Worm (Caenorhabditis elegans) whole organism, late embryonic: ENCODE data around the gene Y55B1BL.1.

ENCODE experiments used
- C08G9.2 ChIP-seq: sonication (generic microtip); optimal IDR thresholded peaks from 2 replicates; lab custom pipeline; 2016; ENCODE audit warnings: mild to moderate bottlenecking, missing genetic modification characterization, moderate library complexity, missing compliant biosample characterization
- F13H6.1 ChIP-seq: sonication (generic microtip); optimal IDR thresholded peaks from 2 replicates; lab custom pipeline; 2016; ENCODE audit warnings: missing genetic modification characterization, missing compliant biosample characterization
- K02D7.2 ChIP-seq: sonication (generic microtip); optimal IDR thresholded peaks from 2 replicates; lab custom pipeline; 2017; ENCODE audit warnings: mild to moderate bottlenecking, missing genetic modification characterization, missing compliant biosample characterization
- K09A11.1 ChIP-seq: sonication (generic microtip); optimal IDR thresholded peaks from 2 replicates; lab custom pipeline; 2017; ENCODE audit warnings: antibody characterized with exemption, mild to moderate bottlenecking, missing genetic modification characterization, missing compliant biosample characterization; ENCODE audit not compliant: insufficient read depth
- T23F11.4 ChIP-seq: fragments of 200-800 bp; sonication (Bioruptor generic); optimal IDR thresholded peaks from 2 replicates; lab custom pipeline; 2018; ENCODE audit warnings: mild to moderate bottlenecking, missing genetic modification characterization, missing compliant biosample characterization
- ceh-30 ChIP-seq: fragments of 150-350 bp; optimal IDR thresholded peaks from 2 replicates; lab custom pipeline; 2014; ENCODE audit warnings: missing biosample characterization, missing genetic modification characterization
- ceh-31 ChIP-seq: sonication (generic microtip); optimal IDR thresholded peaks from 2 replicates; lab custom pipeline; 2016; ENCODE audit warnings: missing genetic modification characterization, missing compliant biosample characterization
- ceh-34 ChIP-seq: sonication (generic microtip); optimal IDR thresholded peaks from 2 replicates; lab custom pipeline; 2016; ENCODE audit warnings: mild to moderate bottlenecking, missing genetic modification characterization, missing compliant biosample characterization
- ceh-48 ChIP-seq: sonication (generic microtip); optimal IDR thresholded peaks from 2 replicates; lab custom pipeline; 2016; ENCODE audit warnings: missing genetic modification characterization, inconsistent platforms, missing compliant biosample characterization
- ceh-9 ChIP-seq: sonication (generic microtip); optimal IDR thresholded peaks from 2 replicates; lab custom pipeline; 2016; ENCODE audit warnings: mild to moderate bottlenecking, missing genetic modification characterization, inconsistent platforms, missing compliant biosample characterization
- che-1 ChIP-seq: sonication (generic microtip); optimal IDR thresholded peaks from 2 replicates; lab custom pipeline; 2016; ENCODE audit warnings: mild to moderate bottlenecking, missing genetic modification characterization, missing compliant biosample characterization
- dve-1 ChIP-seq: sonication (generic microtip); optimal IDR thresholded peaks from 2 replicates; lab custom pipeline; 2017; ENCODE audit warnings: antibody characterized with exemption, mild to moderate bottlenecking, missing genetic modification characterization, missing compliant biosample characterization
- elt-2 ChIP-seq: sonication (generic microtip); optimal IDR thresholded peaks from 2 replicates; lab custom pipeline; 2016; ENCODE audit warnings: missing genetic modification reagents, missing genetic modification characterization, missing compliant biosample characterization
- elt-4 ChIP-seq: sonication (generic microtip); optimal IDR thresholded peaks from 2 replicates; lab custom pipeline; 2016; ENCODE audit warnings: missing genetic modification characterization, missing compliant biosample characterization
- ets-4 ChIP-seq: sonication (generic microtip); optimal IDR thresholded peaks from 2 replicates; lab custom pipeline; 2016; ENCODE audit warnings: missing genetic modification characterization, missing compliant biosample characterization
- eyg-1 ChIP-seq: sonication (generic microtip); optimal IDR thresholded peaks from 2 replicates; lab custom pipeline; 2016; ENCODE audit warnings: missing genotype, missing genetic modification characterization, missing compliant biosample characterization
- fax-1 ChIP-seq: sonication (generic microtip); optimal IDR thresholded peaks from 2 replicates; lab custom pipeline; 2016; ENCODE audit warnings: missing genotype, missing genetic modification characterization, missing compliant biosample characterization
- fkh-6 ChIP-seq: sonication (generic microtip); optimal IDR thresholded peaks from 2 replicates; lab custom pipeline; 2016; ENCODE audit warnings: missing genetic modification characterization, missing compliant biosample characterization
- hlh-13 ChIP-seq: fragments of 200-800 bp; sonication (Bioruptor generic); optimal IDR thresholded peaks from 2 replicates; lab custom pipeline; 2018; ENCODE audit warnings: mild to moderate bottlenecking, missing genetic modification characterization, missing compliant biosample characterization
- hlh-15 ChIP-seq: sonication (generic microtip); optimal IDR thresholded peaks from 2 replicates; lab custom pipeline; 2016; ENCODE audit warnings: missing genetic modification characterization, missing compliant biosample characterization
- mec-3 ChIP-seq: sonication (generic microtip); optimal IDR thresholded peaks from 2 replicates; lab custom pipeline; 2016; ENCODE audit warnings: borderline replicate concordance, missing genetic modification characterization, missing compliant biosample characterization
- npax-4 ChIP-seq: sonication (generic microtip); optimal IDR thresholded peaks from 2 replicates; lab custom pipeline; 2016; ENCODE audit warnings: missing genetic modification characterization, missing compliant biosample characterization
- odd-2 ChIP-seq: sonication (generic microtip); optimal IDR thresholded peaks from 2 replicates; lab custom pipeline; 2017; ENCODE audit warnings: antibody characterized with exemption, mild to moderate bottlenecking, missing genetic modification characterization, missing compliant biosample characterization
- pag-3 ChIP-seq: sonication (generic microtip); optimal IDR thresholded peaks from 2 replicates; lab custom pipeline; 2016; ENCODE audit warnings: missing compliant biosample characterization, missing genetic modification characterization, borderline replicate concordance
- pat-9 ChIP-seq: fragments of 200-800 bp; sonication (Bioruptor generic); optimal IDR thresholded peaks from 2 replicates; lab custom pipeline; 2018; ENCODE audit warnings: mild to moderate bottlenecking, missing genetic modification characterization, moderate library complexity, missing compliant biosample characterization
- pax-1 ChIP-seq: fragments of 150-350 bp; optimal IDR thresholded peaks from 2 replicates; lab custom pipeline; 2014; ENCODE audit warnings: missing biosample characterization, missing genetic modification characterization
- pha-2 ChIP-seq: sonication (generic microtip); optimal IDR thresholded peaks from 2 replicates; lab custom pipeline; 2017; ENCODE audit warnings: mild to moderate bottlenecking, missing genetic modification characterization, missing compliant biosample characterization
- pha-4 ChIP-seq: fragments of 150-350 bp; optimal IDR thresholded peaks from 2 replicates; lab custom pipeline; 2018; ENCODE audit warnings: missing biosample characterization, missing genetic modification reagents, missing genetic modification characterization
- pros-1 ChIP-seq: fragments of 150-350 bp; optimal IDR thresholded peaks from 2 replicates; lab custom pipeline; 2014; ENCODE audit warnings: missing biosample characterization, missing genetic modification reagents, missing genetic modification characterization
- sdc-2 ChIP-seq: sonication (generic microtip); optimal IDR thresholded peaks from 2 replicates; lab custom pipeline; 2016; ENCODE audit warnings: missing genotype, missing genetic modification characterization, missing compliant biosample characterization
- sox-2 ChIP-seq: fragments of 200-800 bp; sonication (Bioruptor generic); IDR thresholded peaks from 2 replicates; pipeline ENCODE4 v1.3.6; 2022; ENCODE audit warnings: missing genetic modification reagents, missing genetic modification characterization, missing compliant biosample characterization
- syd-9 ChIP-seq: sonication (generic microtip); optimal IDR thresholded peaks from 2 replicates; lab custom pipeline; 2016; ENCODE audit warnings: mild to moderate bottlenecking, missing genetic modification characterization, moderate library complexity, missing compliant biosample characterization
- tbx-7 ChIP-seq: sonication (generic microtip); optimal IDR thresholded peaks from 2 replicates; lab custom pipeline; 2016; ENCODE audit warnings: missing genotype, missing genetic modification characterization, missing compliant biosample characterization
- unc-3 ChIP-seq, 2 experiments: fragments of 200-800 bp in 1 of 2; sonication (Bioruptor generic) in 1 of 2; sonication (generic microtip) in 1 of 2; conservative IDR thresholded peaks in 1 of 2; optimal IDR thresholded peaks in 1 of 2; 2 replicates each; pipeline versions ENCODE4 v1.3.6 to Lab custom; 2016 to 2022; ENCODE audit warnings: missing compliant biosample characterization in 2 of 2, missing genetic modification characterization in 2 of 2, missing genetic modification reagents in 1 of 2
- unc-42 ChIP-seq: sonication (generic microtip); optimal IDR thresholded peaks from 2 replicates; lab custom pipeline; 2016; ENCODE audit warnings: missing genotype, missing genetic modification characterization, missing compliant biosample characterization
- unc-55 ChIP-seq: sonication (generic microtip); optimal IDR thresholded peaks from 2 replicates; lab custom pipeline; 2017; ENCODE audit warnings: missing biosample characterization, missing genetic modification reagents, missing genetic modification characterization
- unc-86 ChIP-seq: sonication (generic microtip); optimal IDR thresholded peaks from 2 replicates; lab custom pipeline; 2016; ENCODE audit warnings: missing genetic modification characterization, missing compliant biosample characterization
- zip-5 ChIP-seq: sonication (generic microtip); optimal IDR thresholded peaks from 2 replicates; lab custom pipeline; 2016; ENCODE audit warnings: missing genetic modification characterization, missing compliant biosample characterization

The Y55B1BL.1 gene

ce11 chrIII:381198-381597 is 21.0 kb upstream of the Y55B1BL.1 start, which contains the start of gene gsto-3:
gsto-3 (minus strand) TSS chrIII:381298.
- TF ChIP-seq hlh-13 (GFP tag; lab: Kevin White, UChicago) (no peak), ceh-31 (no peak), pat-9 (no peak), unc-3 (GFP tag; conservative IDR thresholded peaks at IDR 0.05; lab: Robert Waterston, UW) (no peak), unc-3 (tag; optimal IDR thresholded peaks at IDR 0.05; lab: Kevin White, UChicago) (no peak), hlh-15 (no peak), unc-86 (tag; lab: Kevin White, UChicago) (no peak), K09A11.1 (tag; lab: Kevin White, UChicago) (no peak), F13H6.1 (no peak), dve-1 (no peak), K02D7.2 (tag; lab: Kevin White, UChicago) (no peak), mec-3 (tag; lab: Kevin White, UChicago) (no peak), pha-2 (tag; lab: Kevin White, UChicago) (no peak), C08G9.2 (no peak), elt-4 (no peak), eyg-1 (tag; lab: Kevin White, UChicago) (no peak), pag-3 (tag; lab: Kevin White, UChicago) (no peak), sdc-2 (no peak), sox-2 (GFP tag; lab: Robert Waterston, UW) (no peak)

- TF ChIP-seq zip-5 (no peak), eyg-1 (tag; lab: Kevin White, UChicago) (no peak), unc-55 (GFP tag; lab: Kevin White, UChicago) (no peak)
These were observed 19.7 kb upstream of the Y55B1BL.1 start, which contains the start of gene K10F12.7 for ce11 chrIII:382470-382869. K10F12.7 (minus strand) TSS chrIII:382570.

ce11 chrIII:385068-385467 is 17.1 kb upstream of the Y55B1BL.1 start:
- TF ChIP-seq pha-4 (tag; lab: Kevin White, UChicago) (no peak), ets-4 (no peak), ceh-34 (tag; lab: Kevin White, UChicago) (no peak), elt-4 (no peak), ceh-31 (no peak), unc-42 (tag; lab: Kevin White, UChicago) (no peak), elt-2 (tag; lab: Kevin White, UChicago) (no peak), npax-4 (tag; lab: Kevin White, UChicago) (no peak), pax-1 (no peak), fax-1 (no peak), syd-9 (tag; lab: Kevin White, UChicago) (no peak), tbx-7 (tag; lab: Kevin White, UChicago) (no peak), unc-86 (tag; lab: Kevin White, UChicago) (no peak), fkh-6 (tag; lab: Kevin White, UChicago) (no peak), pros-1 (no peak), ceh-9 (tag; lab: Kevin White, UChicago) (no peak), unc-55 (GFP tag; lab: Kevin White, UChicago) (no peak), T23F11.4 (no peak)

- TF ChIP-seq che-1 (tag; lab: Kevin White, UChicago): no peak
- no peak for TF ChIP-seq unc-55 (GFP tag; lab: Kevin White, UChicago)
- TF ChIP-seq ceh-48 (tag; lab: Kevin White, UChicago): no peak
- no peak for TF ChIP-seq ceh-30 (tag; lab: Kevin White, UChicago)
- no peak for TF ChIP-seq unc-3 (GFP tag; conservative IDR thresholded peaks at IDR 0.05; lab: Robert Waterston, UW)
- TF ChIP-seq unc-3 (tag; optimal IDR thresholded peaks at IDR 0.05; lab: Kevin White, UChicago): no peak
- TF ChIP-seq F13H6.1: no peak
- TF ChIP-seq odd-2 (tag; lab: Kevin White, UChicago): no peak
- TF ChIP-seq pag-3 (tag; lab: Kevin White, UChicago): no peak
These were observed 1.3 kb upstream of the Y55B1BL.1 start for ce11 chrIII:400898-401297.
